Worm (Caenorhabditis elegans): ENCODE measurements around the gene ncx-10.

ncx-10 gene

DNA sequence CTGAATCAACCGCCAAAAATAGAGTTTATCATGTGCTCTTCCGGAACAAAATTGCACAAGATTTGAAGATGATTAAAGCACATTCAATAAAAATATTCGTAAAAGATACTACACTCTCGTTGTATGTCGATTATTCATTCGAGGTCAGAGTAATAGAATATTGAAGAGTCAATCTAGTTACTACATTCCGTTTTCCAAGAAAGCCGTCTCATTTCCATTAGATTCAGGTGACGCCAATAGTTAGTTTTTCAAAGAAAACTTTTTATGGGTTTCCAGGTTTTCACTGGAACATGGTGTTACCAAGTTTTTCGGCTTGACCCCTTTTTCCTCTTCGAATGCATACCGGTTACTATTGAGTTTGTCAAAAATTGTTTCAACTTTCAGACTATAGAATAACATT is 37.6 kb upstream of the ncx-10 start:
- TF ChIP-seq lsy-2 (tag; optimal IDR thresholded peaks at IDR 0.05) (peak in 1 of 2 experiments; percentile 1), lin-39 (tag; optimal IDR thresholded peaks at IDR 0.05) (no peak), unc-98 (GFP tag; IDR thresholded peaks at IDR 0.05) (no peak), egl-13 (tag; optimal IDR thresholded peaks at IDR 0.05) (peak; percentile 22), dpl-1 (GFP tag; optimal IDR thresholded peaks at IDR 0.05) (no peak), sox-4 (tag; optimal IDR thresholded peaks at IDR 0.05) (peak; percentile 32), fos-1 (tag; optimal IDR thresholded peaks at IDR 0.05) (no peak), nhr-20 (tag; optimal IDR thresholded peaks at IDR 0.05) (peak; percentile 43), mep-1 (tag; optimal IDR thresholded peaks at IDR 0.05) (no peak), nhr-47 (tag; optimal IDR thresholded peaks at IDR 0.05) (peak; percentile 41), fkh-8 (tag; optimal IDR thresholded peaks at IDR 0.05) (peak; percentile 77), mdl-1 (tag; optimal IDR thresholded peaks at IDR 0.05) (no peak), ceh-90 (tag; optimal IDR thresholded peaks at IDR 0.05) (no peak), dsc-1 (tag; optimal IDR thresholded peaks at IDR 0.05) (peak; percentile 46), lin-14 (GFP tag; optimal IDR thresholded peaks at IDR 0.05) (peak; percentile 16), C04F5.9 (tag; optimal IDR thresholded peaks at IDR 0.05) (no peak), blmp-1 (tag; optimal IDR thresholded peaks at IDR 0.05) (no peak), nhr-71 (tag; optimal IDR thresholded peaks at IDR 0.05) (peak; percentile 51), sptf-1 (tag; optimal IDR thresholded peaks at IDR 0.05) (no peak), tbx-2 (tag; optimal IDR thresholded peaks at IDR 0.05) (no peak)

DNA sequence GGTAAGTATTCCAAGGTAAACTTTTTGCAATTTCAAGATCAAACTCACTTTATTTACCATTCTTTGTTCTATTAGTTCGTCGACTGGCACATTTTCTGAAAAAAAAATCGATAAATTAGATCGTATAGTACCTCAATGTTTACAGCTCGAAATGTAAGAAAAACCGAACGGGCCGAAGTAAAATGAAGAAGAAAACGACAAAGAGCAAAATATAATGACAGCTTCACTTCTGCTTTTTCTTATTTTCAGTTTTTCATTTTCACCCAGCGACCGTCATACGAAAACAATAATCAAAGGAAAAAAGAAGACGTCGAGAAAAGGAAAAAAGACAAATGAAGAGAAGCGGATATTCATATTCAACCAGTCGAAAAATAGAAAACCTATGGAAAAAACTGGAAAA is 36.2 kb upstream of the ncx-10 start, which contains the start of gene che-7:
TSS of gene che-7 (minus strand) at position 101 of the 400 bp plus-strand sequence.
- TF ChIP-seq zip-4 (GFP tag; optimal IDR thresholded peaks at IDR 0.05) (no peak), Y116A8C.19 (tag; optimal IDR thresholded peaks at IDR 0.05; ENCODE audit: borderline replicate concordance) (no peak), ceh-63 (GFP tag; optimal IDR thresholded peaks at IDR 0.05) (no peak), zag-1 (tag; optimal IDR thresholded peaks at IDR 0.05) (no peak), lsy-2 (tag; optimal IDR thresholded peaks at IDR 0.05) (no peak), hpl-2 (GFP tag; optimal IDR thresholded peaks at IDR 0.05) (no peak), dpl-1 (GFP tag; optimal IDR thresholded peaks at IDR 0.05) (no peak), fkh-8 (tag; optimal IDR thresholded peaks at IDR 0.05) (no peak), ztf-11 (tag; optimal IDR thresholded peaks at IDR 0.05) (no peak), ets-5 (GFP tag; IDR thresholded peaks at IDR 0.05) (no peak), nhr-12 (tag; optimal IDR thresholded peaks at IDR 0.05) (no peak), swsn-7 (tag; optimal IDR thresholded peaks at IDR 0.05) (no peak), tlp-1 (tag; optimal IDR thresholded peaks at IDR 0.05) (no peak), unc-62 (GFP tag; optimal IDR thresholded peaks at IDR 0.05) (no peak), mdl-1 (tag; optimal IDR thresholded peaks at IDR 0.05) (no peak), lir-3 (tag; optimal IDR thresholded peaks at IDR 0.05; ENCODE audit: poor library complexity) (no peak)

DNA sequence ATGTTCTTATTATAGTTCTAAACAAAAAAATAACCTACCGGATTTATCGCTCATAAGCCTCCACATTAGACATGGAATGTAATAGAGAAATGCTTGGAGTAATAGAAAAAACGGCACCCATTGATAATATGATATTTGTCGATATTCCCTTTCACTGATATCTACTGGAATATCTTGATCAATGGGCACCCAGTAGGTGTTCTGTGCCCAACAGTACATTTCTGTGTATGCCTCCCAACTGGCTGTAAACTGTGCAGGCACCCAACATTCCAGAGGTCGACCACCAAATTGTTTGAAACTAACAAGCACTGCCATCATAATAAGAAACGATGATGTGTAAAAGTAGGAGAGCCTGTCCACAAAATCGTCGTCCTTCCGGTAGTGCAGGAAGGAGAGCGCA is 31.5 kb upstream of the ncx-10 start:
- TF ChIP-seq nhr-76 (tag; optimal IDR thresholded peaks at IDR 0.05) (no peak), sox-4 (tag; optimal IDR thresholded peaks at IDR 0.05) (no peak), sup-37 (GFP tag; optimal IDR thresholded peaks at IDR 0.05) (no peak), nhr-237 (tag; optimal IDR thresholded peaks at IDR 0.05) (no peak), lin-14 (GFP tag; optimal IDR thresholded peaks at IDR 0.05) (no peak), tlp-1 (tag; optimal IDR thresholded peaks at IDR 0.05) (no peak), nhr-28 (tag; optimal IDR thresholded peaks at IDR 0.05) (no peak), unc-30 (tag; optimal IDR thresholded peaks at IDR 0.05) (no peak), ces-1 (GFP tag; optimal IDR thresholded peaks at IDR 0.05) (no peak), unc-130 (tag; optimal IDR thresholded peaks at IDR 0.05) (no peak), egl-13 (tag; optimal IDR thresholded peaks at IDR 0.05) (no peak), efl-1 (optimal IDR thresholded peaks at IDR 0.05) (no peak), efl-1 (GFP tag; optimal IDR thresholded peaks at IDR 0.05 in 1 of 2) (no peak), aha-1 (tag; optimal IDR thresholded peaks at IDR 0.05) (no peak), nhr-12 (tag; optimal IDR thresholded peaks at IDR 0.05) (no peak), F16B12.6 (tag; optimal IDR thresholded peaks at IDR 0.05) (no peak)

All from whole organism, L1 larva.